Fruit fly (Drosophila melanogaster) whole organism: ENCODE measurements around the gene Cngl.

Experiments used
- CG8478 ChIP-seq: fragments of >200 bp; optimal IDR thresholded peaks from 2 replicates; lab custom pipeline; 2018; ENCODE audit warnings: inconsistent platforms
- Dll ChIP-seq: fragments of >200 bp; optimal IDR thresholded peaks from 2 replicates; lab custom pipeline; 2017
- EcR ChIP-seq, 2 experiments: fragments of >200 bp; optimal IDR thresholded peaks; 2 replicates each; lab custom pipeline; 2017; ENCODE audit warnings: missing biosample characterization in 2 of 2, missing genetic modification characterization in 2 of 2, missing genetic modification reagents in 2 of 2
- pan ChIP-seq: fragments of >200 bp; optimal IDR thresholded peaks from 2 replicates; lab custom pipeline; 2017
- psq ChIP-seq: fragments of >200 bp; optimal IDR thresholded peaks from 2 replicates; lab custom pipeline; 2017
- usp ChIP-seq: fragments of >200 bp; optimal IDR thresholded peaks from 2 replicates; lab custom pipeline; 2017; ENCODE audit warnings: missing biosample characterization, missing genetic modification characterization, mixed read lengths

- TF ChIP-seq psq (lab: Kevin White, UChicago) (no peak), usp (GFP tag; lab: Kevin White, UChicago) (no peak), CG8478 (lab: Kevin White, UChicago) (no peak), pan (no peak), Dll (lab: Kevin White, UChicago) (no peak), EcR (GFP tag; optimal IDR thresholded peaks at IDR 0.05; lab: Kevin White, UChicago) (no peak)
Measured at dm6 chrX:15387344-15387743, 53.7 kb downstream of the Cngl start.
